Fruit fly (Drosophila melanogaster) whole organism, wandering third instar larva: Measurements from ENCODE around the gene Ir67a.

ENCODE experiments used
- Abd-B ChIP-seq: fragments of >200 bp; optimal IDR thresholded peaks from 2 replicates; lab custom pipeline; 2017; ENCODE audit warnings: missing biosample characterization, missing genetic modification characterization
- OdsH ChIP-seq: fragments of 200-800 bp; sonication (Bioruptor generic); optimal IDR thresholded peaks from 2 replicates; lab custom pipeline; 2016; ENCODE audit warnings: missing biosample characterization, mild to moderate bottlenecking, missing genetic modification characterization
- br ChIP-seq: fragments of 200-800 bp; sonication (Bioruptor generic); optimal IDR thresholded peaks from 2 replicates; lab custom pipeline; 2016; ENCODE audit warnings: missing biosample characterization, missing genetic modification characterization
- h ChIP-seq: fragments of 200-800 bp; sonication (Bioruptor generic); optimal IDR thresholded peaks from 3 replicates; lab custom pipeline; 2016; ENCODE audit warnings: missing biosample characterization, mild to moderate bottlenecking, missing genetic modification characterization
- lola ChIP-seq: fragments of >200 bp; optimal IDR thresholded peaks from 2 replicates; lab custom pipeline; 2017; ENCODE audit warnings: missing biosample characterization, missing genetic modification characterization
- psq ChIP-seq: fragments of 200-800 bp; sonication (Bioruptor generic); optimal IDR thresholded peaks from 3 replicates; lab custom pipeline; 2017; ENCODE audit warnings: missing biosample characterization, mild to moderate bottlenecking, missing genetic modification characterization, moderate library complexity

DNA sequence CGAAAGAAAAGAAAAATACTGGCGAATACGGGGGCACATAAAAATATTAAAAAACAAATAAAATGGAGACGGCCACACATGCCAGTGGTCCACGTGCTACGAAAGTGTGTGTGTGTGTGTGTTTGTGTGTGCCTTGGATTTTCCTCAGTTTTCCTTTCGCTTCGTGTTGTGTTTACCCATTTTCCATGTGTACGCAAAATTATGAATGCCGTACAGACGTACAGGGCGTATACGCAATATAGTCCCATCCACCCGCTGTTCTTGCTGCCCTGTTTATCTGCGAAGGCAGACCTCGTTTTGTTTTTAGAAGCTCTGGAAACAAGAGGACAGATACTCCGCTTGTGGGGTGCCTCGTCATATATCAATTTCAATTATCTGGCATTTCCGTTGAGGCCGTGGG, 12.9 kb upstream of the Ir67a start:
- TF ChIP-seq psq (GFP tag; lab: Kevin White, UChicago): no peak
- no peak for TF ChIP-seq br (GFP tag; lab: Kevin White, UChicago)
- no peak for TF ChIP-seq lola
- no peak for TF ChIP-seq OdsH
- no peak for TF ChIP-seq h
- TF ChIP-seq Abd-B (GFP tag; lab: Kevin White, UChicago): no peak
